Fruit fly (Drosophila melanogaster): ENCODE data around the gene CG9192.
A peak's percentile ranks its signal among the peaks of the same experiment; 100 is the strongest.

The CG9192 gene

dm6 chr3L:1216460-1216859 is 21.7 kb downstream of the CG9192 start (continued):
- TF ChIP-seq CG18599 (GFP tag; optimal IDR thresholded peaks at IDR 0.05) = peak; percentile 29
- no peak for TF ChIP-seq unc-4 (GFP tag; IDR thresholded peaks at IDR 0.05; ENCODE audit: partially characterized antibody)
- no peak for TF ChIP-seq HLH4C (GFP tag; IDR thresholded peaks at IDR 0.05; ENCODE audit: partially characterized antibody)
- no peak for TF ChIP-seq fd64A (GFP tag; optimal IDR thresholded peaks at IDR 0.05)
- peak; percentile 73 for TF ChIP-seq Med (GFP tag)
- TF ChIP-seq Dek (tag; optimal IDR thresholded peaks at IDR 0.05) = no peak
- TF ChIP-seq CG13287 (GFP tag; IDR thresholded peaks at IDR 0.05; ENCODE audit: partially characterized antibody) = no peak
- no peak for TF ChIP-seq CG14050 (GFP tag; IDR thresholded peaks at IDR 0.05)
- no peak for TF ChIP-seq CG34224 (GFP tag; IDR thresholded peaks at IDR 0.05; ENCODE audit: partially characterized antibody)
- no peak for TF ChIP-seq jigr1 (GFP tag; IDR thresholded peaks at IDR 0.05)
- TF ChIP-seq CG14014 (GFP tag; IDR thresholded peaks at IDR 0.05) = no peak
- no peak for TF ChIP-seq sd (tag; optimal IDR thresholded peaks at IDR 0.05)
- TF ChIP-seq trem (tag; optimal IDR thresholded peaks at IDR 0.05) = peak; percentile 54
- no peak for TF ChIP-seq amos (GFP tag; IDR thresholded peaks at IDR 0.05; ENCODE audit: partially characterized antibody)
- TF ChIP-seq br (optimal IDR thresholded peaks at IDR 0.05) = no peak
- no peak for TF ChIP-seq NC2β (GFP tag; optimal IDR thresholded peaks at IDR 0.05)
- no peak for TF ChIP-seq TFAM (GFP tag; optimal IDR thresholded peaks at IDR 0.05)
- TF ChIP-seq CG10209 (GFP tag; optimal IDR thresholded peaks at IDR 0.05) = peak; percentile 27
- peak; percentile 66 for TF ChIP-seq dmrt99B (tag; optimal IDR thresholded peaks at IDR 0.05)
- TF ChIP-seq CG2199 (GFP tag; IDR thresholded peaks at IDR 0.05) = no peak
- peak; percentile 33 to 44 for TF ChIP-seq chif (GFP tag; optimal IDR thresholded peaks at IDR 0.05)
- no peak for TF ChIP-seq CG2889 (GFP tag; IDR thresholded peaks at IDR 0.05)
- 0 out of 3 replicates have a peak, but pooled peaks have one; percentile 19 for TF ChIP-seq Dbx (GFP tag; IDR thresholded peaks at IDR 0.05)
- peak; percentile 28 for TF ChIP-seq jing (GFP tag; optimal IDR thresholded peaks at IDR 0.05)
- TF ChIP-seq hbn (GFP tag; IDR thresholded peaks at IDR 0.05; ENCODE audit: partially characterized antibody) = no peak
- TF ChIP-seq odd (GFP tag; optimal IDR thresholded peaks at IDR 0.05) = no peak
- TF ChIP-seq row (GFP tag; IDR thresholded peaks at IDR 0.05) = peak; percentile 50; the same call in 2 of the 3 replicates
- no peak for TF ChIP-seq CTCF (GFP tag; optimal IDR thresholded peaks at IDR 0.05)
- no peak for TF ChIP-seq crol (GFP tag; IDR thresholded peaks at IDR 0.05)
- no peak for TF ChIP-seq hkb (optimal IDR thresholded peaks at IDR 0.05)
- peak; percentile 73; the same call in 1 of the 2 replicates for TF ChIP-seq hkb (GFP tag; IDR thresholded peaks at IDR 0.05)
- TF ChIP-seq CG15269 (tag; optimal IDR thresholded peaks at IDR 0.05) = peak; percentile 15
- peak; percentile 75 for TF ChIP-seq Ets65A (GFP tag)
- TF ChIP-seq luna (GFP tag; optimal IDR thresholded peaks at IDR 0.05) = no peak
- TF ChIP-seq CG9932 (GFP tag; IDR thresholded peaks at IDR 0.05) = no peak
- peak; percentile 54 for TF ChIP-seq Ptx1 (GFP tag; IDR thresholded peaks at IDR 0.05)
- peak; percentile 50 for TF ChIP-seq CG6254 (GFP tag; optimal IDR thresholded peaks at IDR 0.05)
- no peak for TF ChIP-seq CG7987 (GFP tag; optimal IDR thresholded peaks at IDR 0.05)
- no peak for TF ChIP-seq CG11398 (GFP tag; optimal IDR thresholded peaks at IDR 0.05)
- TF ChIP-seq CG13624 (GFP tag; optimal IDR thresholded peaks at IDR 0.05) = no peak
- no peak for TF ChIP-seq tna (GFP tag; IDR thresholded peaks at IDR 0.05; ENCODE audit: partially characterized antibody)
- TF ChIP-seq kay (GFP tag; optimal IDR thresholded peaks at IDR 0.05) = no peak
- TF ChIP-seq CG1602 (GFP tag; optimal IDR thresholded peaks at IDR 0.05) = no peak
- TF ChIP-seq CG6854 (GFP tag; optimal IDR thresholded peaks at IDR 0.05) = no peak
- no peak for TF ChIP-seq hb (GFP tag; IDR thresholded peaks at IDR 0.05; ENCODE audit: partially characterized antibody)
- no peak for TF ChIP-seq Hmx (GFP tag; optimal IDR thresholded peaks at IDR 0.05)
- no peak for TF ChIP-seq Meics (GFP tag; optimal IDR thresholded peaks at IDR 0.05)
- TF ChIP-seq CG10959 (GFP tag; IDR thresholded peaks at IDR 0.05) = peak; percentile 54
- no peak for TF ChIP-seq Awh (GFP tag; IDR thresholded peaks at IDR 0.05)
- no peak for TF ChIP-seq CG17568 (GFP tag; optimal IDR thresholded peaks at IDR 0.05)
- peak; percentile 64; the same call in 1 of the 2 replicates for TF ChIP-seq HLH3B (GFP tag; IDR thresholded peaks at IDR 0.05)
- TF ChIP-seq Sox102F (GFP tag; optimal IDR thresholded peaks at IDR 0.05) = peak; percentile 64

Measured in whole organism, embryonic.